Fruit fly (Drosophila melanogaster) Kc167 (cell line): ENCODE data around the gene CG3748.

ENCODE experiments used
- insv ChIP-seq: fragments of >200 bp; optimal IDR thresholded peaks from 3 replicates; lab custom pipeline; 2018; ENCODE audit warnings: missing external identifiers
- psq ChIP-seq: fragments of >200 bp; optimal IDR thresholded peaks from 2 replicates; lab custom pipeline; 2017; ENCODE audit warnings: missing external identifiers
- ttk ChIP-seq: sonication (Bioruptor generic); optimal IDR thresholded peaks from 2 replicates; lab custom pipeline; 2017; ENCODE audit warnings: missing external identifiers

DNA sequence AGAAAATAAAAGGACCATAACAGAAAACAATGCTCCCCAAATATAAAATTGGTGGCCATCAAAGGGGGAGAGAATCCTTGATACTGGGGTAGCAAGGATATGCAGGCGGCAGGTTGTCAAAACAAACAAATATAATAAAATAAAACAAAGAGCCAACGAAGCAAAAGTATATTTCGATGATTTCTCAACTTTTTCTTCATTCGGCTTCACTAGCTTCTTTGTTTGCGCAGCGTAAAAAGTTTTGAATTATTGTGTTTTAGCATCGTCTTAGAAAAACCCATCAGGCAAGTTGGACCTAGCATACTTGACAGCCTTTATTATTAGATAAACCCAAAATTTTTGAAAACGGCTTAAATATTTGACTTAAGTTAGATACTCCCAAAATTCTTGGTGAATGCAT is at the start of gene CG3748:
- TF ChIP-seq ttk (lab: Kevin White, UChicago) (no peak), insv (lab: Kevin White, UChicago) (no peak), psq (lab: Kevin White, UChicago) (no peak)
